Worm (Caenorhabditis elegans) whole organism, midembryonic: Measurements from ENCODE around the gene nas-13.

ENCODE experiments used
- T22C8.4 ChIP-seq: fragments of 200-800 bp; sonication (Bioruptor generic); IDR thresholded peaks from 2 replicates; pipeline ENCODE4 v1.3.6; 2022; ENCODE audit warnings: missing genetic modification characterization, missing compliant biosample characterization
- cog-1 ChIP-seq: sonication (generic microtip); optimal IDR thresholded peaks from 2 replicates; lab custom pipeline; 2016; ENCODE audit warnings: missing genetic modification characterization, missing compliant biosample characterization
- flt-1 ChIP-seq: fragments of 200-800 bp; sonication (Bioruptor generic); IDR thresholded peaks from 2 replicates; pipeline ENCODE4 v1.3.6; 2022; ENCODE audit warnings: missing genetic modification characterization, missing compliant biosample characterization
- klf-2 ChIP-seq: fragments of 200-800 bp; sonication (Bioruptor generic); conservative IDR thresholded peaks from 2 replicates; pipeline ENCODE4 v1.3.6; 2022; ENCODE audit warnings: missing genetic modification reagents, missing genetic modification characterization, missing compliant biosample characterization
- med-1 ChIP-seq: sonication (generic microtip); optimal IDR thresholded peaks from 2 replicates; lab custom pipeline; 2017; ENCODE audit warnings: missing genetic modification characterization, mild to moderate bottlenecking, missing compliant biosample characterization, antibody characterized with exemption, missing genetic modification reagents; ENCODE audit not compliant: insufficient read depth
- ref-1 ChIP-seq: fragments of 200-800 bp; sonication (Bioruptor generic); conservative IDR thresholded peaks from 2 replicates; pipeline ENCODE4 v1.3.6; 2022; ENCODE audit warnings: missing genetic modification reagents, missing genetic modification characterization, missing compliant biosample characterization
- tab-1 ChIP-seq: fragments of 200-800 bp; sonication (Bioruptor generic); IDR thresholded peaks from 2 replicates; pipeline ENCODE4 v1.3.6; 2022; ENCODE audit warnings: missing genetic modification characterization, missing compliant biosample characterization
- ztf-23 ChIP-seq: fragments of 200-800 bp; sonication (Bioruptor generic); IDR thresholded peaks from 2 replicates; pipeline ENCODE4 v1.3.6; 2022; ENCODE audit warnings: missing genetic modification reagents, missing genetic modification characterization, missing compliant biosample characterization
- ztf-29 ChIP-seq: fragments of 200-800 bp; sonication (Bioruptor generic); IDR thresholded peaks from 2 replicates; pipeline ENCODE4 v1.3.6; 2022; ENCODE audit warnings: missing genetic modification reagents, missing genetic modification characterization, missing compliant biosample characterization

The nas-13 gene

ce11 chrX:15407631-15408030, 20.4 kb downstream of the nas-13 start, which contains the start of gene psa-3:
TSS of gene psa-3 (plus strand) at chrX:15407931.
- TF ChIP-seq klf-2 = no peak
- no peak for TF ChIP-seq ztf-29 (GFP tag; lab: Robert Waterston, UW)
- TF ChIP-seq flt-1 (GFP tag; lab: Robert Waterston, UW) = no peak
- TF ChIP-seq med-1 (GFP tag; lab: Kevin White, UChicago) = no peak
- no peak for TF ChIP-seq ztf-23 (GFP tag; lab: Robert Waterston, UW)
- TF ChIP-seq tab-1 (GFP tag; lab: Robert Waterston, UW) = no peak
- TF ChIP-seq ref-1 = no peak
- no peak for TF ChIP-seq T22C8.4
- no peak for TF ChIP-seq cog-1 (tag; lab: Kevin White, UChicago)

ce11 chrX:15395723-15396122, 32.3 kb downstream of the nas-13 start:
- TF ChIP-seq cog-1 (tag; lab: Kevin White, UChicago) (no peak), med-1 (GFP tag; lab: Kevin White, UChicago) (no peak), flt-1 (GFP tag; lab: Robert Waterston, UW) (no peak), T22C8.4 (no peak), klf-2 (no peak), ztf-29 (GFP tag; lab: Robert Waterston, UW) (no peak), tab-1 (GFP tag; lab: Robert Waterston, UW) (no peak), ztf-23 (GFP tag; lab: Robert Waterston, UW) (no peak), ref-1 (no peak)

ce11 chrX:15392672-15393071, 35.4 kb downstream of the nas-13 start:
- TF ChIP-seq T22C8.4 (no peak), cog-1 (tag; lab: Kevin White, UChicago) (no peak), ztf-29 (GFP tag; lab: Robert Waterston, UW) (no peak), ztf-23 (GFP tag; lab: Robert Waterston, UW) (no peak), tab-1 (GFP tag; lab: Robert Waterston, UW) (no peak), med-1 (GFP tag; lab: Kevin White, UChicago) (no peak), ref-1 (no peak), klf-2 (no peak), flt-1 (GFP tag; lab: Robert Waterston, UW) (no peak)

ce11 chrX:15389853-15390252, 38.2 kb downstream of the nas-13 start:
- TF ChIP-seq flt-1 (GFP tag; lab: Robert Waterston, UW) = no peak
- no peak for TF ChIP-seq ztf-23 (GFP tag; lab: Robert Waterston, UW)
- no peak for TF ChIP-seq ref-1
- TF ChIP-seq med-1 (GFP tag; lab: Kevin White, UChicago) = no peak
- no peak for TF ChIP-seq T22C8.4
- no peak for TF ChIP-seq ztf-29 (GFP tag; lab: Robert Waterston, UW)
- no peak for TF ChIP-seq tab-1 (GFP tag; lab: Robert Waterston, UW)
- TF ChIP-seq klf-2 = no peak
- TF ChIP-seq cog-1 (tag; lab: Kevin White, UChicago) = no peak

- TF ChIP-seq klf-2 = no peak
- TF ChIP-seq ztf-29 (GFP tag; lab: Robert Waterston, UW) = no peak
- TF ChIP-seq flt-1 (GFP tag; lab: Robert Waterston, UW) = no peak
- no peak for TF ChIP-seq cog-1 (tag; lab: Kevin White, UChicago)
- TF ChIP-seq ref-1 = no peak
- no peak for TF ChIP-seq T22C8.4
- TF ChIP-seq med-1 (GFP tag; lab: Kevin White, UChicago) = no peak
- no peak for TF ChIP-seq tab-1 (GFP tag; lab: Robert Waterston, UW)
- TF ChIP-seq ztf-23 (GFP tag; lab: Robert Waterston, UW) = no peak
Measured at ce11 chrX:15388259-15388658, 39.8 kb downstream of the nas-13 start.

ce11 chrX:15385807-15386349, 42.2 kb downstream of the nas-13 start:
- TF ChIP-seq cog-1 (tag; lab: Kevin White, UChicago) = no peak

- TF ChIP-seq ztf-23 (GFP tag; lab: Robert Waterston, UW) (no peak), tab-1 (GFP tag; lab: Robert Waterston, UW) (no peak), ref-1 (no peak), ztf-29 (GFP tag; lab: Robert Waterston, UW) (no peak), klf-2 (no peak), med-1 (GFP tag; lab: Kevin White, UChicago) (no peak), T22C8.4 (no peak), cog-1 (tag; lab: Kevin White, UChicago) (no peak), flt-1 (GFP tag; lab: Robert Waterston, UW) (no peak)
Measured at ce11 chrX:15385379-15385778, 42.7 kb downstream of the nas-13 start.

- TF ChIP-seq med-1 (GFP tag; lab: Kevin White, UChicago) (no peak), flt-1 (GFP tag; lab: Robert Waterston, UW) (no peak), tab-1 (GFP tag; lab: Robert Waterston, UW) (no peak), klf-2 (no peak), ref-1 (no peak), ztf-23 (GFP tag; lab: Robert Waterston, UW) (no peak), T22C8.4 (no peak), cog-1 (tag; lab: Kevin White, UChicago) (no peak), ztf-29 (GFP tag; lab: Robert Waterston, UW) (no peak)
Measured at ce11 chrX:15384090-15384624, 43.9 kb downstream of the nas-13 start.

ce11 chrX:15382914-15383313, 45.1 kb downstream of the nas-13 start:
- TF ChIP-seq klf-2 (no peak), ztf-29 (GFP tag; lab: Robert Waterston, UW) (no peak), T22C8.4 (no peak), tab-1 (GFP tag; lab: Robert Waterston, UW) (no peak), med-1 (GFP tag; lab: Kevin White, UChicago) (no peak), ref-1 (no peak), ztf-23 (GFP tag; lab: Robert Waterston, UW) (no peak), cog-1 (tag; lab: Kevin White, UChicago) (no peak), flt-1 (GFP tag; lab: Robert Waterston, UW) (no peak)

- TF ChIP-seq cog-1 (tag; lab: Kevin White, UChicago) (no peak), med-1 (GFP tag; lab: Kevin White, UChicago) (no peak), ztf-23 (GFP tag; lab: Robert Waterston, UW) (no peak), tab-1 (GFP tag; lab: Robert Waterston, UW) (no peak), ref-1 (no peak), T22C8.4 (no peak), ztf-29 (GFP tag; lab: Robert Waterston, UW) (no peak), klf-2 (no peak), flt-1 (GFP tag; lab: Robert Waterston, UW) (no peak)
Measured at ce11 chrX:15382256-15382655, 45.8 kb downstream of the nas-13 start.
